Fruit fly (Drosophila melanogaster): ENCODE measurements around the gene geko.

Gene geko

DNA sequence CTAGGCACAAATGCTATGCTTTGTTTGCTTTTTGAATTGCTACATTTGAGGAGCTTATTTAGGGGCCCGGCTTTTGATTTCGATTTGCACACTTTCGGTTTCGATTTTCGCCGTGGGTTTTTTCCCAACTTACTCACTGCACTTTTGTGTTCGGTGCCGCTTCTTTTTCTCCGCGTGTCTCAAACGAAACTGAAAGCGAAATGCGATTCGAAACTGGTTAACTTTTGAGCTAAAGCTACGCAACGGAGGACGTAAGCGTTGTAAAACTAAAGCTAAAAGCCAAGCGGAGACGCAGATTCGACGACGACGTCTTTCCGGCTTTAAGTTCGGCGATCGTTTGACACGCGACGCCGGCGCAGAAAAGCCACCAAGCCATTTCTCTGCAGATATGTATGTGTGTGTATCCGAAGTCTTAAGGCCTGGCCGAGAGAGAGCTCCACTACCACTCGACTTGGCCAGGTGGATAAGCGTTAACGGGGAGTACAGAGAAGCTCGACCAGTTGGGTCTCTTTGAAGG is 23.0 kb downstream of the geko start, which contains the start of gene CG13699 (continued):
- TF ChIP-seq ss (GFP tag; optimal IDR thresholded peaks at IDR 0.05), result no peak
- no peak for TF ChIP-seq cyc (GFP tag; optimal IDR thresholded peaks at IDR 0.05)
- TF ChIP-seq Eip93F (GFP tag; optimal IDR thresholded peaks at IDR 0.05), result no peak
- TF ChIP-seq salr (GFP tag; optimal IDR thresholded peaks at IDR 0.05), result no peak
- TF ChIP-seq CG9139 (GFP tag; optimal IDR thresholded peaks at IDR 0.05), result no peak
- no peak for TF ChIP-seq CG11294 (GFP tag; IDR thresholded peaks at IDR 0.05)
- TF ChIP-seq CG6163 (GFP tag; IDR thresholded peaks at IDR 0.05), result no peak
- TF ChIP-seq esn (GFP tag; optimal IDR thresholded peaks at IDR 0.05), result no peak
- peak; percentile 88 for TF ChIP-seq CG6854 (GFP tag; optimal IDR thresholded peaks at IDR 0.05)
- TF ChIP-seq spab (GFP tag; optimal IDR thresholded peaks at IDR 0.05), result no peak
- TF ChIP-seq dsx (GFP tag; optimal IDR thresholded peaks at IDR 0.05; ENCODE audit: poor library complexity, severe bottlenecking), result no peak
- peak; percentile 41 for TF ChIP-seq Eip78C (GFP tag)
- TF ChIP-seq CG8319 (GFP tag; optimal IDR thresholded peaks at IDR 0.05), result no peak
- peak; percentile 48; the same call in 1 of the 2 replicates for TF ChIP-seq CG15336 (GFP tag; IDR thresholded peaks at IDR 0.05)
- TF ChIP-seq CG1621 (tag; optimal IDR thresholded peaks at IDR 0.05), result peak; percentile 25
- TF ChIP-seq Eip75B (GFP tag; optimal IDR thresholded peaks at IDR 0.05), result no peak
- no peak for TF ChIP-seq pdm3 (GFP tag; optimal IDR thresholded peaks at IDR 0.05)
- TF ChIP-seq CG16779 (tag; optimal IDR thresholded peaks at IDR 0.05), result no peak
- no peak for TF ChIP-seq Sox15 (GFP tag; optimal IDR thresholded peaks at IDR 0.05)
- no peak for TF ChIP-seq CG11902 (GFP tag; optimal IDR thresholded peaks at IDR 0.05)
- TF ChIP-seq CG6792 (GFP tag; optimal IDR thresholded peaks at IDR 0.05), result no peak
- TF ChIP-seq fd59A (GFP tag; optimal IDR thresholded peaks at IDR 0.05), result no peak
- no peak for TF ChIP-seq CG34406 (GFP tag; optimal IDR thresholded peaks at IDR 0.05)
- peak; percentile 40 for TF ChIP-seq Sox102F (GFP tag; optimal IDR thresholded peaks at IDR 0.05)
- TF ChIP-seq Blimp-1 (GFP tag; optimal IDR thresholded peaks at IDR 0.05), result peak; percentile 97
- no peak for TF ChIP-seq fd85E (GFP tag; optimal IDR thresholded peaks at IDR 0.05)
- TF ChIP-seq Lpt (GFP tag; optimal IDR thresholded peaks at IDR 0.05), result no peak

DNA sequence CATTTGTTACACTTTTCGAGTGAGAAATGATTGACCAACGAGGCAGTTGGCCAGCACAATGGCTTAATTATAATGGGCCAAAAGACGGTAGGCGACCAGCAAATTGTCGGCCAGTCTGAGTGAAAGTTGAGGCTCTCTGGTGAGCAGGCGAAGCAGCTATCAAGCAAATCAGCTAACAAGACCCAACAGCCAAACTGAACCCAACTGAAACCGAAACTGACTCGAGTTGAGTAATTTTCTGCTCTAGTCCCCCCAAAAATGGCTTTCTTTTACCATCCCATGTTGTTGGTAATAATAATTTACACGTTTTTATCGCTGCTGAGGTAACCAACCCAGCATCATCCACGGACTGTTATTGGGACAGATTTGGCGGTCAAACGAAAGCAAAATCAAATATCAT is 23.9 kb downstream of the geko start:
- TF ChIP-seq CG3032 (tag; optimal IDR thresholded peaks at IDR 0.05) (no peak), CG9139 (GFP tag; optimal IDR thresholded peaks at IDR 0.05) (no peak), topi (GFP tag; optimal IDR thresholded peaks at IDR 0.05) (no peak), fd85E (GFP tag; optimal IDR thresholded peaks at IDR 0.05) (no peak), CG16779 (tag; optimal IDR thresholded peaks at IDR 0.05) (no peak), Hr38 (GFP tag; optimal IDR thresholded peaks at IDR 0.05) (no peak), Eip78C (GFP tag) (no peak), lz (GFP tag; optimal IDR thresholded peaks at IDR 0.05) (no peak), acj6 (GFP tag; optimal IDR thresholded peaks at IDR 0.05) (no peak), Lpt (GFP tag; optimal IDR thresholded peaks at IDR 0.05) (no peak), Sox102F (GFP tag; optimal IDR thresholded peaks at IDR 0.05) (no peak), Ets96B (tag; optimal IDR thresholded peaks at IDR 0.05) (no peak), CG8319 (GFP tag; optimal IDR thresholded peaks at IDR 0.05) (no peak), CG32006 (GFP tag; optimal IDR thresholded peaks at IDR 0.05) (no peak), spab (GFP tag; optimal IDR thresholded peaks at IDR 0.05) (no peak), Ets21C (GFP tag; optimal IDR thresholded peaks at IDR 0.05) (no peak), CG6792 (GFP tag; optimal IDR thresholded peaks at IDR 0.05) (no peak), pdm3 (GFP tag; optimal IDR thresholded peaks at IDR 0.05) (no peak), Sox15 (GFP tag; optimal IDR thresholded peaks at IDR 0.05) (no peak), eg (GFP tag; IDR thresholded peaks at IDR 0.05) (no peak)

DNA sequence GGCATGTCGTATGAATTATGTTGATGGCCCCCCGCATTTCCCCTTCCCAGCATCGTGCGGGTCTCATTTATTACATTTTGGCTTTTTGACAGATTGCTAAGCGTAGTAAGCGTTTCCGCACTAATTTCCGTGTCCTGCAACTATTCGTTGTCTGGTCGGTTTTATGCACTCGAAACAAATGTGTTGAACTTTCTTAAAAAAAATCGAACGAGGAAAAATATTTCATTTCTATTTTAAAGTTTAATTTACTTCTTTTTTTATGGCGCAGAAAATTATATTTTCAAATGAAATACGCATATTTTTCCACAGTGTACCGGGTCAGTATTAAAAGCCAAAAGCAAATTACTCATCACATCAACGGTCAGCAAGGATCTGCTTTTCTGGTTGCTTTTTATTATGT is 25.6 kb downstream of the geko start:
- TF ChIP-seq Eip78C (GFP tag) (peak; percentile 62), ss (GFP tag; optimal IDR thresholded peaks at IDR 0.05) (no peak), net (GFP tag; optimal IDR thresholded peaks at IDR 0.05) (no peak), pdm3 (GFP tag; optimal IDR thresholded peaks at IDR 0.05) (no peak), acj6 (GFP tag; optimal IDR thresholded peaks at IDR 0.05) (no peak), Hr4 (GFP tag; optimal IDR thresholded peaks at IDR 0.05) (no peak), CG11294 (GFP tag; IDR thresholded peaks at IDR 0.05) (no peak)

Measured in whole organism, prepupa.